Fruit fly (Drosophila melanogaster) Kc167 (cell line): ENCODE measurements around the gene CG4483.

Experiments
- Myc ChIP-seq: fragments of >200 bp; optimal IDR thresholded peaks from 2 replicates; lab custom pipeline; 2017; ENCODE audit warnings: missing external identifiers
- Sin3A ChIP-seq: fragments of >200 bp; optimal IDR thresholded peaks from 2 replicates; lab custom pipeline; 2018; ENCODE audit warnings: missing external identifiers
- h ChIP-seq: fragments of >200 bp; optimal IDR thresholded peaks from 3 replicates; lab custom pipeline; 2018; ENCODE audit warnings: missing external identifiers
- insv ChIP-seq: fragments of >200 bp; optimal IDR thresholded peaks from 3 replicates; lab custom pipeline; 2018; ENCODE audit warnings: missing external identifiers
- psq ChIP-seq: fragments of >200 bp; optimal IDR thresholded peaks from 2 replicates; lab custom pipeline; 2017; ENCODE audit warnings: missing external identifiers
- ttk ChIP-seq: sonication (Bioruptor generic); optimal IDR thresholded peaks from 2 replicates; lab custom pipeline; 2017; ENCODE audit warnings: missing external identifiers

The CG4483 gene

dm6 chr3L:9236548-9236947 is at the start of gene CG4483:
TSS of gene CG4483 (minus strand) at chr3L:9236648.
- TF ChIP-seq Sin3A (lab: Kevin White, UChicago): no peak
- TF ChIP-seq Myc (lab: Kevin White, UChicago): no peak
- TF ChIP-seq h (lab: Kevin White, UChicago): no peak
- TF ChIP-seq ttk (lab: Kevin White, UChicago): no peak
- no peak for TF ChIP-seq psq (lab: Kevin White, UChicago)
- no peak for TF ChIP-seq insv (lab: Kevin White, UChicago)

DNA sequence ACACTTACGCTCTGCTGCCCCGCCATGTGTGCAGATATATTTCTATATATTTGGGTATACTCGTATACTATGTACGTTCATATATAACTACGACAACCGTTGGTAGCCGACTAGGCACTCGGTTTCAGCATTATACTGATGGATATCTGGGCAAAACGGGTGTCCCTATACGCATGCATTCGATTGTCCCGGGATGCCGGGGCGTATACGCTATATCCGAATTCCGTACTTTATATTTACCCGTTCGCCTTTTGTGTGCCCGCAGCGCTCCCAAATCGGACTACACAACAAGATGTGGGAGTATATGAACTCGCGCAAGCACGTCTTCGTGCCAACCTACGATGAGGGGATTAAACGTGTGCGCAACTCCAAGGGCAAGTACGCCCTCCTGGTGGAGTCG is 47.3 kb upstream of the CG4483 start:
- no peak for TF ChIP-seq psq (lab: Kevin White, UChicago)
- no peak for TF ChIP-seq Sin3A (lab: Kevin White, UChicago)
- no peak for TF ChIP-seq Myc (lab: Kevin White, UChicago)
- no peak for TF ChIP-seq ttk (lab: Kevin White, UChicago)
- TF ChIP-seq insv (lab: Kevin White, UChicago): no peak
- TF ChIP-seq h (lab: Kevin White, UChicago): no peak

DNA sequence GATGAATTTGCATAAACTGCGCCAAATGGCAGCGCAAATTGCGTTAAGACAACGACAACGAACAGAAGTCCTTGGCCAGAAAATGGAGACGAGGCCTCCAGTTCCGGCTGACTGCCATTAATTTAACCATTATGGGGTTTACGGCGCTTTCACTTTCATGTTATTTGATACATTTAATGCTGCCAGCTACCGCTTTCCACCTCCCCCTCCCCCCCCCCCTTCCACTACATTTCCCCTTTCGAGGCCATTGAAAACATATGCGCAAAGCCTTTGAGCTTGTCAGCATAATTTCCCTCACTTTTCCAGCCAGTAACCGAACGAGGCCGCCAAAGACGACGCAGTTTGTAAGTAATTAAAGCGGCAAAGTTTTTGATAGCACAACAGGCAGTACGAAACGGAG is 25.8 kb upstream of the CG4483 start:
- TF ChIP-seq insv (lab: Kevin White, UChicago): no peak

DNA sequence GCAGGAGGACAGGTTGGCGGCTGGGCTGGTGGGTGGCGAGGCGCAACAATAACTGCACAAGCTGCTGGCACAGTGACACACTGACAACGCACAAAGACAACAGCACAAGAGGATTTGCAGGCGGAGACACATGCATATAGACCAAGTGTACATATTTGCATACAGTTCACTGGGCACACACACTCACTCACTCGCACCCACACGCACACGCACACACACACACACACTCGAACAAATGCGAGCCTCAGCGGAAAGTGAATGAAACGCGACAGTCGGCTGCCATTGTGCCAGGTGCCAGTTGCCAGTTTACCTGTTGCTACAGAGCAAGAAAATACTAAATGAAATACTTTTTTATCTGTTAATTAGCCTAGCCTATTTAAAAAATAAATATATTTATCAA is 18.7 kb upstream of the CG4483 start:
- TF ChIP-seq psq (lab: Kevin White, UChicago) (no peak), Myc (lab: Kevin White, UChicago) (no peak), h (lab: Kevin White, UChicago) (no peak), Sin3A (lab: Kevin White, UChicago) (no peak), ttk (lab: Kevin White, UChicago) (no peak), insv (lab: Kevin White, UChicago) (no peak)

DNA sequence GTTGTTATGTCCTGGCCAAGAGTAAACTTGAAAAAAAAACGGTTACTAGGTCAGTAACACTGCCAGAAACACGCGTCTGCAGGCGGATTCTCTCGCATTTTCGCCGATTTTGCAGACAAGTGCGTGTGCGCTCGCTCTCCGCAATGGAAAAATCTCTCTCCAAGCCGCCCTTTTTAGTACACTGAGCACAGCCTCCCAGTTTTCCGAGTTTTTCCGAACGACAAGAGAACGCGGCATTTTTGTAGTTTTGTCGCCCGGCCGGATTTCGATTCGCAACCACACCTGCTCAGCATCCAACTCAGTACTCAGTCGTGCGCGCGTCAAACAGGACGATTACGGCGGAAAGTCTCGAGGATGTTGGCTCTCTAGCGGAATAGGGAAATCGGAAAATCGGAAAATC is 15.2 kb upstream of the CG4483 start, which contains the start of gene GluRIB:
TSS of gene GluRIB (plus strand) at position 301 of the 400 bp plus-strand sequence.
- TF ChIP-seq psq (lab: Kevin White, UChicago): no peak
- no peak for TF ChIP-seq insv (lab: Kevin White, UChicago)
- no peak for TF ChIP-seq Sin3A (lab: Kevin White, UChicago)
- TF ChIP-seq h (lab: Kevin White, UChicago): no peak
- TF ChIP-seq ttk (lab: Kevin White, UChicago): no peak
- no peak for TF ChIP-seq Myc (lab: Kevin White, UChicago)

DNA sequence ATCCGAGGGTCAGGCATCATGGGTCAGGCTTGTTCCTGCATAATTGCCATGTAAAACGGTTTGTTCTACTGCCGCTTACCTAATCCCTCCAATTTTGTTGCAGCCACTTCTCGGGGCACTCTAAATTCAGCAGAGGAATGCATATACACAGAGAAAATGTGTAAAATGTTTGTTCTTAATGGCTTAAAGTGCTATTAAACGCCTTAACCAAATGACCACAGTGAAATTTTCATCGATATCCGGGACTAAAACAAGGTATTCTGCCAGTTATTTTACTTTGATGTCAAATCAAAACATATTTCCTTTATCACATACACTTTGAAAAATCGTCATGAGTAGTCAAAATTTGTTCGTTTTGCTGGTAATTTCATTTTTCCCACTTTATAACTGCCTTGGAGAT is 13.5 kb upstream of the CG4483 start, which contains the start of gene CG4477:
TSS of gene CG4477 (plus strand) at position 301 of the 400 bp plus-strand sequence.
- TF ChIP-seq Myc (lab: Kevin White, UChicago): no peak
- TF ChIP-seq psq (lab: Kevin White, UChicago): no peak
- no peak for TF ChIP-seq Sin3A (lab: Kevin White, UChicago)
- no peak for TF ChIP-seq insv (lab: Kevin White, UChicago)
- TF ChIP-seq ttk (lab: Kevin White, UChicago): no peak
- TF ChIP-seq h (lab: Kevin White, UChicago): no peak

DNA sequence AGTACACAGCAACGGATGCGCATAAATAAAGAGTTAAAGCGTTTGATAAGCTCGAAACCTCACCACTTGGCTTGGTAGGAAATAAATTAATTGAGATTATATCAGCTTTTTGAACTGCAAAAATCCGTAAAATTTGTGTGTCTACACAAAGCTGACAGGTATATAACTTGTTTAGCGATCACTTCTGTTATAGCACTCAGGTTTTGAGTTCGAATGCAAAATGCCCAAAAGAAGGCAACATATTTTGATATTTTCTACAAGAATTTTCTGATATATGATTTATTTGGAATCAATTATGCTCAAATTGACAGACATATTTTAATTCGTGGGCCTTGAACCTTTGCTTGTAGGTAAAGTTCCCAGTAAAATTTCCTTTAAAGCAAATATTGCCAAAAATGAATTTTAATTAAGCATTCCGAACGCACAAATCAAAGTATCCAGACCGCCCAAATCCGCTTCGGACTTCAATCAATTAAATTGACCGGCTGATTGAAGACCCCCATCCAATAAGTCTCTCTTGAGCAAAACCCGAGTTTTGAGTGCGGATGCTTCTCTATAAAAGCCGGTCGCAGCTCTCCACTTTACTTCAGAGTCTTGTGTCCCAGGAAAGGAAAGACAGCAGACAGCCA is 25.0 kb downstream of the CG4483 start, which contains the start of gene CG4476:
TSS of gene CG4476 (plus strand) at position 579 of the 629 bp plus-strand sequence.
- no peak for TF ChIP-seq psq (lab: Kevin White, UChicago)
- TF ChIP-seq Sin3A (lab: Kevin White, UChicago): no peak
- TF ChIP-seq h (lab: Kevin White, UChicago): no peak
- TF ChIP-seq ttk (lab: Kevin White, UChicago): no peak
- TF ChIP-seq Myc (lab: Kevin White, UChicago): no peak
- TF ChIP-seq insv (lab: Kevin White, UChicago): no peak

DNA sequence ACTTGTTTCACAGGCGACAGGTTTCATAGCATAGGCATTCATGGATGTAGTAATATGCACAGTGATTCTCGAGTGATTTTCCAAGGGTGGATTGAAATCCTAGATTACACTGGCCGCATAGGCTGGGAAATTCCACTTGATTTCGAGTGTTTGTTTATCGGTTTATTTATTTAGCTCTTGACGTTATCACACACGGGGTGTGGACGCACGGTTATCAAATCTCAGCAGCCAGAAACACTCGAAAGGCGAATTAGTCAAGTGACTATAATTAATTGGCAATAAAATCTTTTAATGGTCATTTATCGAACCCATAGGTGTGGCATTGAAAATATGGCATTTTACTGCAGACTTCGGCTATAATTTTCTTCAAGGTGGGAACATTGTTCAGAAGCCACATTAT is 26.8 kb downstream of the CG4483 start:
- TF ChIP-seq Sin3A (lab: Kevin White, UChicago): no peak
- TF ChIP-seq Myc (lab: Kevin White, UChicago): no peak
- no peak for TF ChIP-seq psq (lab: Kevin White, UChicago)
- TF ChIP-seq insv (lab: Kevin White, UChicago): no peak
- no peak for TF ChIP-seq h (lab: Kevin White, UChicago)
- no peak for TF ChIP-seq ttk (lab: Kevin White, UChicago)

dm6 chr3L:9208704-9209405 is 27.6 kb downstream of the CG4483 start, which contains the start of gene Slc45-1:
TSS of gene Slc45-1 (minus strand) at chr3L:9208853.
- no peak for TF ChIP-seq insv (lab: Kevin White, UChicago)
- no peak for TF ChIP-seq Myc (lab: Kevin White, UChicago)
- TF ChIP-seq psq (lab: Kevin White, UChicago): no peak
- TF ChIP-seq ttk (lab: Kevin White, UChicago): no peak
- no peak for TF ChIP-seq h (lab: Kevin White, UChicago)
- TF ChIP-seq Sin3A (lab: Kevin White, UChicago): no peak

dm6 chr3L:9193003-9193402 is 43.4 kb downstream of the CG4483 start:
- TF ChIP-seq ttk (lab: Kevin White, UChicago) (no peak), Myc (lab: Kevin White, UChicago) (no peak), Sin3A (lab: Kevin White, UChicago) (no peak), psq (lab: Kevin White, UChicago) (no peak), h (lab: Kevin White, UChicago) (no peak), insv (lab: Kevin White, UChicago) (no peak)

- TF ChIP-seq psq (lab: Kevin White, UChicago) (no peak), Sin3A (lab: Kevin White, UChicago) (no peak), Myc (lab: Kevin White, UChicago) (no peak), h (lab: Kevin White, UChicago) (no peak), ttk (lab: Kevin White, UChicago) (no peak), insv (lab: Kevin White, UChicago) (no peak)
Measured at dm6 chr3L:9188622-9189021, 47.8 kb downstream of the CG4483 start.
